Worm (Caenorhabditis elegans) whole organism, L3 larva: ENCODE data around the gene mbk-2.

Experiments
- R02D3.7 ChIP-seq: fragments of 150-350 bp; optimal IDR thresholded peaks from 2 replicates; lab custom pipeline; 2014; ENCODE audit warnings: missing biosample characterization, missing genetic modification characterization
- aly-2 ChIP-seq: fragments of 150-350 bp; optimal IDR thresholded peaks from 2 replicates; lab custom pipeline; 2014; ENCODE audit warnings: missing biosample characterization, missing genetic modification characterization
- ceh-28 ChIP-seq: fragments of 150-350 bp; optimal IDR thresholded peaks from 2 replicates; lab custom pipeline; 2014; ENCODE audit warnings: missing biosample characterization, missing genetic modification reagents, missing genetic modification characterization
- daf-12 ChIP-seq: fragments of 150-350 bp; optimal IDR thresholded peaks from 2 replicates; lab custom pipeline; 2014; ENCODE audit warnings: missing biosample characterization, missing genetic modification reagents, missing genetic modification characterization
- egl-27 ChIP-seq: sonication (generic microtip); optimal IDR thresholded peaks from 4 replicates; lab custom pipeline; 2017; ENCODE audit warnings: missing biosample characterization, missing genetic modification reagents, missing genetic modification characterization
- egl-5 ChIP-seq: fragments of 150-350 bp; optimal IDR thresholded peaks from 2 replicates; lab custom pipeline; 2017; ENCODE audit warnings: missing biosample characterization, missing genetic modification reagents, missing genetic modification characterization, inconsistent platforms
- elt-1 ChIP-seq: fragments of 150-350 bp; optimal IDR thresholded peaks from 2 replicates; lab custom pipeline; 2014; ENCODE audit warnings: missing biosample characterization, missing genetic modification characterization
- elt-2 ChIP-seq: sonication (generic microtip); optimal IDR thresholded peaks from 2 replicates; lab custom pipeline; 2016; ENCODE audit warnings: missing genetic modification reagents, mild to moderate bottlenecking, missing genetic modification characterization, missing compliant biosample characterization
- elt-3 ChIP-seq, 3 experiments: fragments of 150-350 bp in 1 of 3; sonication (generic microtip) in 2 of 3; optimal IDR thresholded peaks; 2 replicates in 2 of 3; 4 replicates in 1 of 3; lab custom pipeline; 2014 to 2017; ENCODE audit warnings: missing biosample characterization in 3 of 3, missing genetic modification characterization in 3 of 3
- eor-1 ChIP-seq, 2 experiments: fragments of 150-350 bp; optimal IDR thresholded peaks; 2 replicates each; lab custom pipeline; 2014 to 2018; ENCODE audit warnings: missing biosample characterization in 2 of 2, missing genetic modification characterization in 2 of 2
- fkh-10 ChIP-seq: sonication (generic microtip); optimal IDR thresholded peaks from 2 replicates; lab custom pipeline; 2017; ENCODE audit warnings: missing biosample characterization, missing genetic modification reagents, missing genetic modification characterization
- fkh-2 ChIP-seq: fragments of 150-350 bp; optimal IDR thresholded peaks from 2 replicates; lab custom pipeline; 2014; ENCODE audit warnings: missing biosample characterization, missing genetic modification reagents, missing genetic modification characterization
- fos-1 ChIP-seq: fragments of 150-350 bp; optimal IDR thresholded peaks from 2 replicates; lab custom pipeline; 2014; ENCODE audit warnings: missing biosample characterization, missing genetic modification characterization
- lin-15B ChIP-seq: fragments of 150-350 bp; optimal IDR thresholded peaks from 2 replicates; lab custom pipeline; 2014; ENCODE audit warnings: missing biosample characterization, missing genetic modification characterization
- lin-39 ChIP-seq: fragments of 150-350 bp; optimal IDR thresholded peaks from 2 replicates; lab custom pipeline; 2018; ENCODE audit warnings: missing biosample characterization, missing genetic modification reagents, missing genetic modification characterization
- lsy-12 ChIP-seq: sonication (generic microtip); optimal IDR thresholded peaks from 2 replicates; lab custom pipeline; 2016; ENCODE audit warnings: mild to moderate bottlenecking, missing genetic modification characterization, missing compliant biosample characterization
- mdl-1 ChIP-seq: fragments of 150-350 bp; optimal IDR thresholded peaks from 2 replicates; lab custom pipeline; 2014; ENCODE audit warnings: missing biosample characterization, missing genetic modification characterization
- nfya-1 ChIP-seq: sonication (generic microtip); optimal IDR thresholded peaks from 2 replicates; lab custom pipeline; 2017; ENCODE audit warnings: missing genetic modification characterization, mild to moderate bottlenecking, missing compliant biosample characterization, antibody characterized with exemption, moderate library complexity; ENCODE audit not compliant: insufficient read depth
- nhr-11 ChIP-seq: fragments of 150-350 bp; optimal IDR thresholded peaks from 2 replicates; lab custom pipeline; 2014; ENCODE audit warnings: missing biosample characterization, missing genetic modification characterization
- nhr-23 ChIP-seq: fragments of 150-350 bp; optimal IDR thresholded peaks from 2 replicates; lab custom pipeline; 2014; ENCODE audit warnings: missing biosample characterization, missing genetic modification reagents, missing genetic modification characterization
- nhr-237 ChIP-seq: fragments of 150-350 bp; optimal IDR thresholded peaks from 2 replicates; lab custom pipeline; 2014; ENCODE audit warnings: missing biosample characterization, missing genetic modification characterization
- nhr-25 ChIP-seq: sonication (generic microtip); optimal IDR thresholded peaks from 2 replicates; lab custom pipeline; 2017; ENCODE audit warnings: missing biosample characterization, missing genetic modification characterization
- nhr-43 ChIP-seq: sonication (generic microtip); optimal IDR thresholded peaks from 2 replicates; lab custom pipeline; 2016; ENCODE audit warnings: mild to moderate bottlenecking, missing genetic modification characterization, missing compliant biosample characterization; ENCODE audit not compliant: poor library complexity, severe bottlenecking
- nhr-76 ChIP-seq: fragments of 150-350 bp; sonication (generic microtip); optimal IDR thresholded peaks from 5 replicates; lab custom pipeline; 2014; ENCODE audit warnings: missing biosample characterization, missing genetic modification characterization
- pqm-1 ChIP-seq: fragments of 150-350 bp; optimal IDR thresholded peaks from 2 replicates; lab custom pipeline; 2017; ENCODE audit warnings: missing biosample characterization, missing genetic modification characterization, inconsistent platforms
- skn-1 ChIP-seq: fragments of 150-350 bp; optimal IDR thresholded peaks from 2 replicates; lab custom pipeline; 2014; ENCODE audit warnings: missing biosample characterization, missing genetic modification characterization
- tbx-2 ChIP-seq: sonication (generic microtip); optimal IDR thresholded peaks from 2 replicates; lab custom pipeline; 2016; ENCODE audit warnings: mild to moderate bottlenecking, missing genetic modification characterization, missing compliant biosample characterization
- unc-39 ChIP-seq: sonication (generic microtip); optimal IDR thresholded peaks from 4 replicates; lab custom pipeline; 2017; ENCODE audit warnings: missing biosample characterization, missing genetic modification characterization
- unc-62 ChIP-seq: fragments of 150-350 bp; sonication (generic microtip); optimal IDR thresholded peaks from 4 replicates; lab custom pipeline; 2014; ENCODE audit warnings: missing biosample characterization, missing genetic modification reagents, missing genetic modification characterization
- ztf-4 ChIP-seq: fragments of 150-350 bp; optimal IDR thresholded peaks from 2 replicates; lab custom pipeline; 2014; ENCODE audit warnings: missing biosample characterization, missing genetic modification characterization

The mbk-2 gene

DNA sequence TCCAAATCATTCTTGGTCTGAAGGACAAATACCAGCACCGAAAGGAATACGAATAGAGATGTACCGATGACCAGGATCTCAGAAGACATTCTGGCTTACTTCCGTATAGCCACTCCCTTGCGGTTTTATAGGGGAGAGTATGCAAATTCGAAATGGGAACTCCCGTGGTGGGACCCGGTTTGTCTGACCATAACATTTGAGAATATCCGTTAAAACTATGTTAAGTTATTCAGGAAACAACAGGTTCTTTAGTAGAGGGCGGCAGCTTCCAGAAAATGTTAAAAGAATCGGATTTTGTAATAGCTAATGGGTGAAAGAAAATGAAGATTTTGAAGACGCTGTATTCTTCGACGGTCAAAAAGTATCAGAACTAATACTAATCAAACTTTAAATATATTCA lies 58.2 kb downstream of the mbk-2 start, which contains the start of gene col-131:
Gene col-131 (minus strand): TSS at position 101 of the 400 bp plus-strand sequence.
- TF ChIP-seq nhr-11 (tag; lab: Kevin White, UChicago), result no peak
- no peak for TF ChIP-seq elt-2
- no peak for TF ChIP-seq lin-39 (tag; lab: Kevin White, UChicago)
- TF ChIP-seq egl-5 (tag; lab: Kevin White, UChicago), result no peak
- TF ChIP-seq nfya-1, result no peak
- TF ChIP-seq eor-1 (tag; optimal IDR thresholded peaks at IDR 0.05; lab: Kevin White, UChicago), result no peak
- TF ChIP-seq tbx-2, result no peak
- no peak for TF ChIP-seq unc-62 (GFP tag; lab: Kevin White, UChicago)
- no peak for TF ChIP-seq mdl-1 (tag; lab: Kevin White, UChicago)
- no peak for TF ChIP-seq nhr-25 (tag; lab: Kevin White, UChicago)
- TF ChIP-seq R02D3.7, result no peak
- no peak for TF ChIP-seq elt-1 (tag; lab: Kevin White, UChicago)
- no peak for TF ChIP-seq ztf-4 (tag; lab: Kevin White, UChicago)
- no peak for TF ChIP-seq egl-27 (tag; lab: Kevin White, UChicago)
- TF ChIP-seq unc-39 (tag; lab: Kevin White, UChicago), result no peak
- TF ChIP-seq nhr-76 (tag; lab: Kevin White, UChicago), result no peak
- TF ChIP-seq daf-12 (tag; lab: Kevin White, UChicago), result no peak
- TF ChIP-seq nhr-237, result no peak
- no peak for TF ChIP-seq lin-15B (tag; lab: Kevin White, UChicago)
- TF ChIP-seq, all 47 proteins: peak for 0

DNA sequence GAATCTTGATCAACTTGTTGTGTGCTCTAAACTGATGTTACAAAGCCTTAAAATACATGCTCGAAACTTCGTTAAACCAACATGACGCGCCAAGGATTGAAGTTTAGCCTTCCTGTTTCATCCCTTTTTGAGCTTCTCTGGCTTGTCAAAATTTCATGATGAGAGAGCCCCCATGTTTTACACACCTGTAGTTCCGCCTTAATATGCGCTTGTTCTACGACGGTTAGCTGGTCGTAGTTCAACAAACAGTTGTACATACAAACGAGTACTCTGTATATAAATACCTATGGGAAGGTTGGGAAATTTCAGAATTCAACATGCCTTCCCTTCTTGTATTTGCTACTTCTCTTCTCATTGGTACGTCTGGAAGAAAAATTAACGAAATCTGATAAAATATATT lies 59.5 kb downstream of the mbk-2 start, which contains the start of gene scl-6:
Gene scl-6 (plus strand): TSS at position 301 of the 400 bp plus-strand sequence.
- TF ChIP-seq daf-12 (tag; lab: Kevin White, UChicago) (no peak), lin-15B (tag; lab: Kevin White, UChicago) (no peak), fkh-10 (GFP tag; lab: Kevin White, UChicago) (no peak), lin-39 (tag; lab: Kevin White, UChicago) (no peak)

- TF ChIP-seq fkh-2 (tag; lab: Kevin White, UChicago) (no peak), ztf-4 (tag; lab: Kevin White, UChicago) (no peak)
These were observed 61.2 kb downstream of the mbk-2 start, which contains the start of gene scl-7 for ce11 chrIV:13070142-13070541. Gene scl-7 (plus strand): TSS chrIV:13070442.

DNA sequence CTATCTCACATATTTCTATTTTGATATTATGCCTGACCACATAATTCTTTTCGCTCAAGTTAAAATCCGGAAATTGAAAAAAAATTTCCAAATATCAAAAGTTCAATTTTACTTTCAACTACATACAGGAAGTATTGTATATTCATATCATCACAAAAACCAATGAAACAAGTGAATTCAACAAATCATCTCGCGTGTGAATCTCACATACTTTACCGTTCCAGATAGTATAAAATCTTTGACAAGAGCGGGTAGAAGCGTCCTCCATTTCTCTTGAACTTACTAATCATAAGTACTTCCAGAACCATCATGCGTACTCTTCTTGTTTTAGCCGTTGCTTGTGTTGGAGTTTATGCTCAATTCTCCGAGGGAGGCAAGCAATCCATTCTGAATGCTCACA lies 62.5 kb downstream of the mbk-2 start, which contains the start of gene scl-8:
Gene scl-8 (plus strand): TSS at position 301 of the 400 bp plus-strand sequence.
- no peak for TF ChIP-seq skn-1 (tag; lab: Kevin White, UChicago)
- TF ChIP-seq aly-2 (tag; lab: Kevin White, UChicago), result no peak
- TF ChIP-seq pqm-1, result no peak
- TF ChIP-seq nhr-237, result no peak
- TF ChIP-seq fos-1 (tag; lab: Kevin White, UChicago), result no peak
- TF ChIP-seq egl-5 (tag; lab: Kevin White, UChicago), result no peak
- TF ChIP-seq nhr-11 (tag; lab: Kevin White, UChicago), result no peak
- TF ChIP-seq nhr-25 (tag; lab: Kevin White, UChicago), result no peak
- TF ChIP-seq nhr-43 (tag; lab: Kevin White, UChicago), result no peak
- TF ChIP-seq lin-39 (tag; lab: Kevin White, UChicago), result no peak
- no peak for TF ChIP-seq ceh-28 (tag; lab: Kevin White, UChicago)
- TF ChIP-seq lsy-12, result no peak
- TF ChIP-seq nhr-23 (tag; lab: Kevin White, UChicago), result no peak
- TF ChIP-seq elt-2, result no peak

DNA sequence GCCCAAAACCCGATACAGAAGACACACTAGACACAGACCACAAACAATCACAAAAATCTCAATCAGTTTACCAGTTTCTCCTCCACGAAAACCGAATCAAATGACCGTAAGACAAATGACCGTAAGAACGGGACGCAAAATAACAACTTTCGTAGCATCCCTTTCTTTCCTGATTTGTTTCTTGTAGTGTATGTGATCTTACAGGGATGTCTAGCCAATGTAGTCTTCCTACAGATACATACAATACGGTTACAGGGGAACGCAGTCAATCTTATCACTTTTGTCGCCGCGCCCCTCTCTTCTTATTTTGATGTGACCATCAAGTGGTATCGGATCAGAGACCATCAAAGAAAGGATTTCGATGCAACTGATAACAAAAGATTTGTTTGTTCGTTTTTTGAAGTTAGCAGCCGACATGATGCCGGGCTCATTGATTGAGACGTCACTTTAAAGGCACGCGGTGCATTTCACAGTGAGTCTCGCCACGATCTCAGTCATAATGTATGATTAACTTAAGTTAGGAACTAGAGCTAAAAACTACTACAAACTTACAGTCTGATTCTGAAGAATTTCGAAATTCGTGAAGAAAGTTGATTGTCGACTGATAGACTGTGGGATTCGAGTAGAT lies 66.8 kb downstream of the mbk-2 start:
- peak; percentile 63 for TF ChIP-seq nhr-43 (tag; lab: Kevin White, UChicago)
- no peak for TF ChIP-seq tbx-2
- peak in 2 of 3 experiments; percentile 43 to 47 for TF ChIP-seq elt-3 (tag; optimal IDR thresholded peaks at IDR 0.05; lab: Kevin White, UChicago)
- peak; percentile 17 for TF ChIP-seq nhr-25 (tag; lab: Kevin White, UChicago)
- TF ChIP-seq nhr-23 (tag; lab: Kevin White, UChicago), result peak; percentile 51
